In genomic region chrIII:5024393-5024964, ce11 we compare ENCODE assay signal across 5 worm cellular contexts.
A peak's percentile ranks its signal among the peaks of the same experiment; 100 is the strongest.
TF ChIP-seq lines count a peak whose summit lies in the region.

TSS of gene pcf-11 (plus strand) at chrIII:5024914.

TF ChIP-seq in whole organism, L1 larva, 84 proteins besides CTCF, POLR2A, EP300 and RAD21 (continues in another document):
- TF ChIP-seq ceh-90 (tag; optimal IDR thresholded peaks at IDR 0.05; lab: Kevin White, UChicago) = no peak
- TF ChIP-seq egl-27 (tag; optimal IDR thresholded peaks at IDR 0.05; lab: Kevin White, UChicago) = no peak
- peak; percentile 66 to 71 for TF ChIP-seq efl-1 (optimal IDR thresholded peaks at IDR 0.05; lab: Kevin White, UChicago)
- TF ChIP-seq efl-1 (GFP tag; optimal IDR thresholded peaks at IDR 0.05 in 1 of 2; lab: Kevin White, UChicago) = peak; percentile 54 to 96
- no peak for TF ChIP-seq nhr-76 (tag; optimal IDR thresholded peaks at IDR 0.05; lab: Kevin White, UChicago)
- TF ChIP-seq lir-3 (tag; optimal IDR thresholded peaks at IDR 0.05; lab: Kevin White, UChicago; ENCODE audit: poor library complexity) = peak; percentile 43
- no peak for TF ChIP-seq ztf-11 (tag; optimal IDR thresholded peaks at IDR 0.05; lab: Kevin White, UChicago)
- TF ChIP-seq ets-5 (GFP tag; IDR thresholded peaks at IDR 0.05; lab: Robert Waterston, UW) = no peak
- peak; percentile 28 for TF ChIP-seq lin-13 (GFP tag; optimal IDR thresholded peaks at IDR 0.05; lab: Kevin White, UChicago)
- no peak for TF ChIP-seq mef-2 (tag; optimal IDR thresholded peaks at IDR 0.05; lab: Kevin White, UChicago)
- no peak for TF ChIP-seq lin-15B (tag; optimal IDR thresholded peaks at IDR 0.05; lab: Kevin White, UChicago)
- TF ChIP-seq elt-2 (tag; optimal IDR thresholded peaks at IDR 0.05; lab: Kevin White, UChicago) = no peak
- peak in 2 of 6 experiments; percentile 5 to 8 for TF ChIP-seq elt-3 (tag; optimal IDR thresholded peaks at IDR 0.05; lab: Kevin White, UChicago)
- no peak for TF ChIP-seq snpc-4 (tag; optimal IDR thresholded peaks at IDR 0.05; lab: Kevin White, UChicago)
- no peak for TF ChIP-seq fkh-4 (tag; optimal IDR thresholded peaks at IDR 0.05; lab: Kevin White, UChicago; ENCODE audit: borderline replicate concordance)
- peak; percentile 13 for TF ChIP-seq blmp-1 (tag; optimal IDR thresholded peaks at IDR 0.05; lab: Kevin White, UChicago)
- peak; percentile 15 for TF ChIP-seq fos-1 (tag; optimal IDR thresholded peaks at IDR 0.05; lab: Kevin White, UChicago)
- peak; percentile 45 for TF ChIP-seq tbx-2 (tag; optimal IDR thresholded peaks at IDR 0.05; lab: Kevin White, UChicago)

TF ChIP-seq in whole organism, L3 larva, 47 proteins besides CTCF, POLR2A, EP300 and RAD21 (continues in another document):
- TF ChIP-seq hmg-11 (tag; optimal IDR thresholded peaks at IDR 0.05; lab: Kevin White, UChicago) = peak; percentile 56
- TF ChIP-seq R02D3.7 (tag; optimal IDR thresholded peaks at IDR 0.05; lab: Kevin White, UChicago) = no peak
- TF ChIP-seq sea-2 (GFP tag; optimal IDR thresholded peaks at IDR 0.05; lab: Kevin White, UChicago) = peak; percentile 3
- TF ChIP-seq egl-5 (tag; optimal IDR thresholded peaks at IDR 0.05; lab: Kevin White, UChicago) = no peak
- TF ChIP-seq fkh-2 (tag; optimal IDR thresholded peaks at IDR 0.05; lab: Kevin White, UChicago) = no peak
- no peak for TF ChIP-seq aly-2 (tag; optimal IDR thresholded peaks at IDR 0.05; lab: Kevin White, UChicago)
- peak; percentile 87 for TF ChIP-seq nfya-1 (tag; optimal IDR thresholded peaks at IDR 0.05; lab: Kevin White, UChicago; ENCODE audit: insufficient read depth)
- TF ChIP-seq ama-1 (optimal IDR thresholded peaks at IDR 0.05; lab: Kevin White, UChicago) = peak; percentile 31
- no peak for TF ChIP-seq tbx-2 (tag; optimal IDR thresholded peaks at IDR 0.05; lab: Kevin White, UChicago)
- TF ChIP-seq nhr-76 (tag; optimal IDR thresholded peaks at IDR 0.05; lab: Kevin White, UChicago) = no peak
- no peak for TF ChIP-seq ceh-9 (tag; optimal IDR thresholded peaks at IDR 0.05; lab: Kevin White, UChicago)
- TF ChIP-seq ztf-4 (tag; optimal IDR thresholded peaks at IDR 0.05; lab: Kevin White, UChicago) = no peak
- TF ChIP-seq nhr-67 (tag; optimal IDR thresholded peaks at IDR 0.05; lab: Kevin White, UChicago) = no peak
- TF ChIP-seq ZK546.5 (tag; optimal IDR thresholded peaks at IDR 0.05; lab: Kevin White, UChicago) = no peak
- TF ChIP-seq fkh-10 (GFP tag; optimal IDR thresholded peaks at IDR 0.05; lab: Kevin White, UChicago) = no peak
- TF ChIP-seq nhr-23 (tag; optimal IDR thresholded peaks at IDR 0.05; lab: Kevin White, UChicago) = peak; percentile 34
- peak; percentile 42 for TF ChIP-seq nhr-43 (tag; optimal IDR thresholded peaks at IDR 0.05; lab: Kevin White, UChicago; ENCODE audit: poor library complexity, severe bottlenecking)
- TF ChIP-seq ceh-16 (tag; optimal IDR thresholded peaks at IDR 0.05; lab: Kevin White, UChicago) = no peak
- TF ChIP-seq nhr-77 (tag; optimal IDR thresholded peaks at IDR 0.05; lab: Kevin White, UChicago) = no peak

TF ChIP-seq in whole organism, early embryonic, 17 proteins besides CTCF, POLR2A, EP300 and RAD21:
- no peak for TF ChIP-seq aly-1 (tag; optimal IDR thresholded peaks at IDR 0.05; lab: Kevin White, UChicago)
- peak; percentile 31 for TF ChIP-seq tra-4 (tag; optimal IDR thresholded peaks at IDR 0.05; lab: Kevin White, UChicago)

TF ChIP-seq in whole organism, midembryonic, 9 proteins besides CTCF, POLR2A, EP300 and RAD21:
- TF ChIP-seq ztf-29 (GFP tag; IDR thresholded peaks at IDR 0.05; lab: Robert Waterston, UW) (no peak), T22C8.4 (GFP tag; IDR thresholded peaks at IDR 0.05; lab: Robert Waterston, UW) (peak; percentile 91), tab-1 (GFP tag; IDR thresholded peaks at IDR 0.05; lab: Robert Waterston, UW) (no peak), med-1 (GFP tag; optimal IDR thresholded peaks at IDR 0.05; lab: Kevin White, UChicago; ENCODE audit: insufficient read depth) (peak; percentile 11), ztf-23 (GFP tag; IDR thresholded peaks at IDR 0.05; lab: Robert Waterston, UW) (peak; percentile 80), ref-1 (GFP tag; conservative IDR thresholded peaks at IDR 0.05; lab: Robert Waterston, UW) (no peak), cog-1 (tag; optimal IDR thresholded peaks at IDR 0.05; lab: Kevin White, UChicago) (peak; percentile 22), klf-2 (GFP tag; conservative IDR thresholded peaks at IDR 0.05; lab: Robert Waterston, UW) (no peak), flt-1 (GFP tag; IDR thresholded peaks at IDR 0.05; lab: Robert Waterston, UW) (no peak)
TF ChIP-seq in whole organism, midembryonic: peak in this region for 4.

TF ChIP-seq in whole organism, young adult, 124 proteins besides CTCF, POLR2A, EP300 and RAD21:
- peak; percentile 26 for TF ChIP-seq attf-5 (GFP tag; optimal IDR thresholded peaks at IDR 0.05; lab: Kevin White, UChicago)
- TF ChIP-seq snpc-1.3 (tag; optimal IDR thresholded peaks at IDR 0.05; lab: Kevin White, UChicago; ENCODE audit: insufficient read depth) = peak; percentile 12
- no peak for TF ChIP-seq rpc-1 (optimal IDR thresholded peaks at IDR 0.05; lab: Kevin White, UChicago)
- no peak for TF ChIP-seq rpc-1 (tag; optimal IDR thresholded peaks at IDR 0.05; lab: Kevin White, UChicago)
- TF ChIP-seq ekl-4 (GFP tag; IDR thresholded peaks at IDR 0.05; lab: Robert Waterston, UW) = 0 out of 2 replicates have a peak, but pooled peaks have one; percentile 20
- TF ChIP-seq tlf-1 (GFP tag; optimal IDR thresholded peaks at IDR 0.05; lab: Kevin White, UChicago) = peak; percentile 54
- TF ChIP-seq nfya-1 (tag; optimal IDR thresholded peaks at IDR 0.05; lab: Kevin White, UChicago; ENCODE audit: borderline replicate concordance, insufficient read depth) = no peak
- TF ChIP-seq lin-35 (GFP tag; optimal IDR thresholded peaks at IDR 0.05; lab: Kevin White, UChicago) = peak in 1 of 3 experiments; percentile 58
- TF ChIP-seq bed-2 (GFP tag; IDR thresholded peaks at IDR 0.05; lab: Robert Waterston, UW) = no peak
- no peak for TF ChIP-seq aptf-3 (GFP tag; IDR thresholded peaks at IDR 0.05; lab: Robert Waterston, UW)
- peak; percentile 15 for TF ChIP-seq tbp1 (GFP tag; optimal IDR thresholded peaks at IDR 0.05; lab: Kevin White, UChicago)
- no peak for TF ChIP-seq ceh-58 (GFP tag; IDR thresholded peaks at IDR 0.05; lab: Robert Waterston, UW)
- TF ChIP-seq bed-1 (GFP tag; IDR thresholded peaks at IDR 0.05; lab: Robert Waterston, UW) = no peak
- TF ChIP-seq hmg-1.2 (GFP tag; IDR thresholded peaks at IDR 0.05; lab: Robert Waterston, UW) = peak; percentile 46; the same call in 1 of the 2 replicates
- TF ChIP-seq egl-18 (GFP tag; IDR thresholded peaks at IDR 0.05; lab: Robert Waterston, UW) = no peak
- no peak for TF ChIP-seq unc-62 (GFP tag; optimal IDR thresholded peaks at IDR 0.05; lab: Kevin White, UChicago)
- peak; percentile 3 for TF ChIP-seq F23B12.7 (tag; optimal IDR thresholded peaks at IDR 0.05; lab: Kevin White, UChicago; ENCODE audit: insufficient read depth)
- TF ChIP-seq ama-1 (optimal IDR thresholded peaks at IDR 0.05; lab: Kevin White, UChicago) = no peak
- TF ChIP-seq ama-1 (GFP tag; optimal IDR thresholded peaks at IDR 0.05; lab: Kevin White, UChicago) = no peak
- TF ChIP-seq D2030.7 (GFP tag; IDR thresholded peaks at IDR 0.05; lab: Robert Waterston, UW) = no peak
- peak; percentile 17 for TF ChIP-seq lin-54 (GFP tag; optimal IDR thresholded peaks at IDR 0.05; lab: Kevin White, UChicago)
- TF ChIP-seq let-607 (tag; optimal IDR thresholded peaks at IDR 0.05; lab: Kevin White, UChicago) = peak; percentile 33 to 36
- TF ChIP-seq mcd-1 (GFP tag; IDR thresholded peaks at IDR 0.05; lab: Robert Waterston, UW) = peak; percentile 36; the same call in 1 of the 2 replicates
- TF ChIP-seq zfh-2 (GFP tag; conservative IDR thresholded peaks at IDR 0.05; lab: Robert Waterston, UW) = peak; percentile 73
- peak; percentile 1 for TF ChIP-seq lin-40 (tag; optimal IDR thresholded peaks at IDR 0.05; lab: Kevin White, UChicago)
- peak; percentile 24 for TF ChIP-seq nhr-80 (tag; optimal IDR thresholded peaks at IDR 0.05; lab: Kevin White, UChicago)
- no peak for TF ChIP-seq ztf-6 (GFP tag; IDR thresholded peaks at IDR 0.05; lab: Robert Waterston, UW)
- no peak for TF ChIP-seq snpc-4 (GFP tag; optimal IDR thresholded peaks at IDR 0.05; lab: Kevin White, UChicago)
- TF ChIP-seq snpc-4 (tag; optimal IDR thresholded peaks at IDR 0.05; lab: Kevin White, UChicago) = peak in 2 of 4 experiments; percentile 17 to 31
- peak; percentile 73 for TF ChIP-seq F33H1.4 (GFP tag; IDR thresholded peaks at IDR 0.05; lab: Robert Waterston, UW)
- no peak for TF ChIP-seq nhr-120 (GFP tag; IDR thresholded peaks at IDR 0.05; lab: Robert Waterston, UW)
- no peak for TF ChIP-seq efl-1 (GFP tag; optimal IDR thresholded peaks at IDR 0.05; lab: Kevin White, UChicago)
- TF ChIP-seq snpc-3.4 (tag; optimal IDR thresholded peaks at IDR 0.05; lab: Kevin White, UChicago) = peak; percentile 26
- peak; percentile 14 for TF ChIP-seq madf-10 (tag; optimal IDR thresholded peaks at IDR 0.05; lab: Kevin White, UChicago)
- TF ChIP-seq ztf-18 (tag; optimal IDR thresholded peaks at IDR 0.05; lab: Kevin White, UChicago) = peak; percentile 46
- TF ChIP-seq ceh-91 (GFP tag; IDR thresholded peaks at IDR 0.05; lab: Robert Waterston, UW) = no peak
- 0 out of 2 replicates have a peak, but pooled peaks have one; percentile 13 for TF ChIP-seq C06A6.2 (GFP tag; conservative IDR thresholded peaks at IDR 0.05; lab: Robert Waterston, UW)
- TF ChIP-seq F37B4.10 (GFP tag; IDR thresholded peaks at IDR 0.05; lab: Robert Waterston, UW) = no peak
- TF ChIP-seq cebp-1 (GFP tag; IDR thresholded peaks at IDR 0.05; lab: Robert Waterston, UW) = no peak
- TF ChIP-seq cebp-1 (tag; optimal IDR thresholded peaks at IDR 0.05; lab: Kevin White, UChicago) = peak; percentile 47
- TF ChIP-seq ZK185.1 (tag; optimal IDR thresholded peaks at IDR 0.05; lab: Kevin White, UChicago; ENCODE audit: poor library complexity, severe bottlenecking) = peak; percentile 5

Comparison
In these comparisons a context has a peak if more than half of its experiments do, and no peak if none do; other contexts are left out.
1. Of the 8 proteins assayed by ChIP-seq in both whole organism, young adult and whole organism, L1 larva: peak only in whole organism, young adult: none; only in whole organism, L1 larva: ama-1, dpl-1, efl-1 and nhr-90; in both: none; in neither: 2; mixed calls (peak in some experiments, not most) for 2.